Worm (Caenorhabditis elegans) whole organism, L4 larva: ENCODE measurements around the gene myrf-2.
A peak's percentile ranks its signal among the peaks of the same experiment; 100 is the strongest.

ENCODE experiments used
- F26F4.8 ChIP-seq: fragments of 200-800 bp; sonication (Bioruptor generic); conservative IDR thresholded peaks from 2 replicates; pipeline ENCODE4 v1.3.6; 2022; ENCODE audit warnings: missing genetic modification characterization, missing compliant biosample characterization
- F44E2.7 ChIP-seq: fragments of 200-800 bp; sonication (Bioruptor generic); IDR thresholded peaks from 2 replicates; pipeline ENCODE4 v2.1.2; 2022; ENCODE audit warnings: missing genetic modification characterization, missing compliant biosample characterization
- T20F7.1 ChIP-seq: fragments of 200-800 bp; sonication (Bioruptor generic); optimal IDR thresholded peaks from 2 replicates; lab custom pipeline; 2018; ENCODE audit warnings: mild to moderate bottlenecking, missing genetic modification characterization, missing compliant biosample characterization
- ZK337.2 ChIP-seq: fragments of 200-800 bp; sonication (Bioruptor generic); IDR thresholded peaks from 2 replicates; pipeline ENCODE4 v1.3.6; 2022; ENCODE audit warnings: missing genetic modification reagents, missing genetic modification characterization, missing compliant biosample characterization
- ZK546.5 ChIP-seq, 2 experiments: sonication (generic microtip); optimal IDR thresholded peaks; 2 replicates each; lab custom pipeline; 2017; ENCODE audit warnings: missing biosample characterization in 2 of 2, missing genetic modification characterization in 2 of 2
- aha-1 ChIP-seq: fragments of 150-350 bp; peaks from one replicate; lab custom pipeline; 2014; ENCODE audit warnings: missing biosample characterization, missing genetic modification characterization
- aly-2 ChIP-seq: sonication (generic microtip); optimal IDR thresholded peaks from 2 replicates; lab custom pipeline; 2018; ENCODE audit warnings: missing biosample characterization, missing genetic modification characterization
- ceh-44 ChIP-seq: fragments of 200-800 bp; sonication (Bioruptor generic); IDR thresholded peaks from 2 replicates; pipeline ENCODE4 v1.3.6; 2022; ENCODE audit warnings: missing genetic modification reagents, missing genetic modification characterization, missing compliant biosample characterization
- ctbp-1 ChIP-seq: fragments of 200-800 bp; sonication (Bioruptor generic); IDR thresholded peaks from 2 replicates; pipeline ENCODE4 v1.3.6; 2022; ENCODE audit warnings: missing genetic modification reagents, missing genetic modification characterization, missing compliant biosample characterization
- daf-8 ChIP-seq: fragments of 200-800 bp; sonication (Bioruptor generic); IDR thresholded peaks from 2 replicates; pipeline ENCODE4 v1.3.6; 2022; ENCODE audit warnings: missing genetic modification characterization, missing compliant biosample characterization
- dmd-6 ChIP-seq: fragments of 200-800 bp; sonication (Bioruptor generic); IDR thresholded peaks from 2 replicates; pipeline ENCODE4 v1.3.6; 2022; ENCODE audit warnings: missing genetic modification reagents, missing genetic modification characterization, missing compliant biosample characterization
- dpl-1 ChIP-seq: fragments of 150-350 bp; optimal IDR thresholded peaks from 2 replicates; lab custom pipeline; 2014; ENCODE audit warnings: missing biosample characterization, missing genetic modification reagents, missing genetic modification characterization
- egl-27 ChIP-seq: sonication (generic microtip); optimal IDR thresholded peaks from 3 replicates; lab custom pipeline; 2017; ENCODE audit warnings: missing biosample characterization, missing genetic modification reagents, missing genetic modification characterization
- gei-8 ChIP-seq: fragments of 200-800 bp; sonication (Bioruptor generic); optimal IDR thresholded peaks from 2 replicates; lab custom pipeline; 2018; ENCODE audit warnings: mild to moderate bottlenecking, missing genetic modification characterization, missing compliant biosample characterization
- hlh-11 ChIP-seq: fragments of 200-800 bp; sonication (Bioruptor generic); optimal IDR thresholded peaks from 2 replicates; lab custom pipeline; 2018; ENCODE audit warnings: mild to moderate bottlenecking, missing genetic modification characterization, missing compliant biosample characterization
- jun-1 ChIP-seq: fragments of 150-350 bp; optimal IDR thresholded peaks from 2 replicates; lab custom pipeline; 2014; ENCODE audit warnings: missing biosample characterization, missing genetic modification reagents, missing genetic modification characterization
- lim-7 ChIP-seq: fragments of 200-800 bp; sonication (Bioruptor generic); IDR thresholded peaks from 2 replicates; pipeline ENCODE4 v1.3.6; 2022; ENCODE audit warnings: missing genetic modification characterization, missing compliant biosample characterization
- lin-1 ChIP-seq: fragments of 200-800 bp; sonication (Bioruptor generic); IDR thresholded peaks from 2 replicates; pipeline ENCODE4 v1.3.6; 2022; ENCODE audit warnings: missing genetic modification reagents, missing genetic modification characterization, missing compliant biosample characterization
- lin-38 ChIP-seq: fragments of 200-800 bp; sonication (Bioruptor generic); IDR thresholded peaks from 2 replicates; pipeline ENCODE4 v1.3.6; 2022; ENCODE audit warnings: missing genetic modification reagents, missing genetic modification characterization, missing compliant biosample characterization
- lin-39 ChIP-seq: fragments of 150-350 bp; optimal IDR thresholded peaks from 2 replicates; lab custom pipeline; 2014; ENCODE audit warnings: missing biosample characterization, missing genetic modification reagents, missing genetic modification characterization
- madf-9 ChIP-seq: fragments of 200-800 bp; sonication (Bioruptor generic); conservative IDR thresholded peaks from 2 replicates; pipeline ENCODE4 v1.3.6; 2022; ENCODE audit warnings: missing genetic modification reagents, missing genetic modification characterization, missing compliant biosample characterization
- mdl-1 ChIP-seq, 2 experiments: fragments of 150-350 bp in 1 of 2; sonication (generic microtip) in 1 of 2; optimal IDR thresholded peaks; 2 replicates each; lab custom pipeline; 2014 to 2017; ENCODE audit warnings: missing biosample characterization in 2 of 2, missing genetic modification characterization in 2 of 2
- mep-1 ChIP-seq: fragments of 150-350 bp; sonication (generic microtip); optimal IDR thresholded peaks from 3 replicates; lab custom pipeline; 2014; ENCODE audit warnings: missing biosample characterization, missing genetic modification characterization
- mes-2 ChIP-seq: sonication (generic microtip); optimal IDR thresholded peaks from 2 replicates; lab custom pipeline; 2016; ENCODE audit warnings: missing genotype, mild to moderate bottlenecking, missing genetic modification characterization, missing compliant biosample characterization; ENCODE audit not compliant: poor library complexity, severe bottlenecking
- mxl-2 ChIP-seq: fragments of 200-800 bp; sonication (Bioruptor generic); conservative IDR thresholded peaks from 2 replicates; pipeline ENCODE4 v1.3.6; 2022; ENCODE audit warnings: missing genetic modification reagents, missing genetic modification characterization, missing compliant biosample characterization
- mxl-3 ChIP-seq: fragments of 200-800 bp; sonication (Bioruptor generic); optimal IDR thresholded peaks from 2 replicates; lab custom pipeline; 2018; ENCODE audit warnings: mild to moderate bottlenecking, missing genetic modification characterization, missing compliant biosample characterization
- nhr-102 ChIP-seq: sonication (generic microtip); optimal IDR thresholded peaks from 2 replicates; lab custom pipeline; 2016; ENCODE audit warnings: mild to moderate bottlenecking, missing genetic modification characterization, moderate library complexity, missing compliant biosample characterization
- nhr-111 ChIP-seq: fragments of 200-800 bp; sonication (Bioruptor generic); optimal IDR thresholded peaks from 2 replicates; lab custom pipeline; 2018; ENCODE audit warnings: mild to moderate bottlenecking, missing genetic modification characterization, missing compliant biosample characterization
- nhr-28 ChIP-seq: fragments of 150-350 bp; optimal IDR thresholded peaks from 2 replicates; lab custom pipeline; 2014; ENCODE audit warnings: missing biosample characterization, missing genetic modification characterization
- nhr-41 ChIP-seq: fragments of 200-800 bp; sonication (Bioruptor generic); IDR thresholded peaks from 2 replicates; pipeline ENCODE4 v1.3.6; 2022; ENCODE audit warnings: missing genetic modification reagents, missing genetic modification characterization, missing compliant biosample characterization
- nhr-42 ChIP-seq: fragments of 200-800 bp; sonication (Bioruptor generic); IDR thresholded peaks from 2 replicates; pipeline ENCODE4 v1.3.6; 2022; ENCODE audit warnings: missing genetic modification characterization, missing compliant biosample characterization
- nhr-48 ChIP-seq: sonication (generic microtip); optimal IDR thresholded peaks from 2 replicates; lab custom pipeline; 2016; ENCODE audit warnings: mild to moderate bottlenecking, missing genetic modification characterization, missing compliant biosample characterization
- nhr-6 ChIP-seq: fragments of 150-350 bp; optimal IDR thresholded peaks from 2 replicates; lab custom pipeline; 2014; ENCODE audit warnings: missing biosample characterization, missing genetic modification characterization
- nhr-76 ChIP-seq: fragments of 150-350 bp; optimal IDR thresholded peaks from 2 replicates; lab custom pipeline; 2014; ENCODE audit warnings: missing biosample characterization, missing genetic modification characterization
- saeg-2 ChIP-seq: fragments of 200-800 bp; sonication (Bioruptor generic); IDR thresholded peaks from 2 replicates; pipeline ENCODE4 v1.3.6; 2022; ENCODE audit warnings: missing genetic modification reagents, missing genetic modification characterization, missing compliant biosample characterization
- spr-1 ChIP-seq: sonication (generic microtip); optimal IDR thresholded peaks from 2 replicates; lab custom pipeline; 2016; ENCODE audit warnings: mild to moderate bottlenecking, missing genetic modification characterization, missing compliant biosample characterization
- spr-3 ChIP-seq: fragments of 200-800 bp; sonication (Bioruptor generic); optimal IDR thresholded peaks from 2 replicates; lab custom pipeline; 2018; ENCODE audit warnings: mild to moderate bottlenecking, missing genetic modification characterization, missing compliant biosample characterization
- unc-130 ChIP-seq: sonication (generic microtip); optimal IDR thresholded peaks from 2 replicates; lab custom pipeline; 2016; ENCODE audit warnings: missing genetic modification reagents, missing genetic modification characterization, missing compliant biosample characterization
- unc-39 ChIP-seq: sonication (generic microtip); optimal IDR thresholded peaks from 2 replicates; lab custom pipeline; 2017; ENCODE audit warnings: missing biosample characterization, missing genetic modification characterization
- unc-62 ChIP-seq, 3 experiments: fragments of 150-350 bp in 1 of 3; sonication (generic microtip); optimal IDR thresholded peaks in 2 of 3; peaks in 1 of 3; 1 replicate in 1 of 3; 2 replicates in 2 of 3; lab custom pipeline; 2014 to 2017; ENCODE audit warnings: missing biosample characterization in 3 of 3, missing genetic modification characterization in 3 of 3, missing genetic modification reagents in 3 of 3, missing genotype in 1 of 3
- zag-1 ChIP-seq: fragments of 150-350 bp; optimal IDR thresholded peaks from 2 replicates; lab custom pipeline; 2014; ENCODE audit warnings: missing biosample characterization, missing genetic modification characterization

The myrf-2 gene

ce11 chrX:10194327-10195096, at the start of gene myrf-2:
TSS of gene myrf-2 (minus strand) at chrX:10194377.
- TF ChIP-seq dmd-6 (GFP tag; lab: Robert Waterston, UW), result no peak
- TF ChIP-seq madf-9, result no peak
- no peak for TF ChIP-seq nhr-41 (GFP tag; lab: Robert Waterston, UW)
- no peak for TF ChIP-seq F26F4.8 (GFP tag; lab: Robert Waterston, UW)
- TF ChIP-seq zag-1, result no peak
- TF ChIP-seq spr-3 (GFP tag; lab: Kevin White, UChicago), result no peak
- no peak for TF ChIP-seq spr-1
- TF ChIP-seq ctbp-1, result no peak
- TF ChIP-seq nhr-76 (tag; lab: Kevin White, UChicago), result no peak
- TF ChIP-seq lin-38 (GFP tag; lab: Robert Waterston, UW), result no peak
- TF ChIP-seq unc-62 (GFP tag; optimal IDR thresholded peaks at IDR 0.05 in 1 of 2; lab: Kevin White, UChicago), result peak in 1 of 2 experiments; percentile 52
- TF ChIP-seq unc-62 (tag; optimal IDR thresholded peaks at IDR 0.05; lab: Kevin White, UChicago), result no peak
- no peak for TF ChIP-seq nhr-102
- no peak for TF ChIP-seq aly-2 (tag; lab: Kevin White, UChicago)
- TF ChIP-seq nhr-48 (tag; lab: Kevin White, UChicago), result peak; percentile 20
- TF ChIP-seq mes-2 (tag; lab: Kevin White, UChicago), result no peak
- TF ChIP-seq nhr-42 (GFP tag; lab: Robert Waterston, UW), result no peak
- no peak for TF ChIP-seq ceh-44
- TF ChIP-seq saeg-2 (GFP tag; lab: Robert Waterston, UW), result no peak
- no peak for TF ChIP-seq aha-1 (tag; lab: Kevin White, UChicago)
- TF ChIP-seq unc-130 (GFP tag; lab: Kevin White, UChicago), result no peak
- TF ChIP-seq ZK337.2 (GFP tag; lab: Robert Waterston, UW), result no peak
- TF ChIP-seq ZK546.5 (tag; optimal IDR thresholded peaks at IDR 0.05; lab: Kevin White, UChicago), result no peak
- peak in 1 of 2 experiments; percentile 36 for TF ChIP-seq mdl-1 (tag; optimal IDR thresholded peaks at IDR 0.05; lab: Kevin White, UChicago)
- TF ChIP-seq T20F7.1 (GFP tag; lab: Kevin White, UChicago), result no peak
- TF ChIP-seq lin-39 (tag; lab: Kevin White, UChicago), result no peak
- TF ChIP-seq mxl-3 (GFP tag; lab: Kevin White, UChicago), result peak; percentile 58
- no peak for TF ChIP-seq egl-27 (tag; lab: Kevin White, UChicago)
- TF ChIP-seq jun-1 (tag; lab: Kevin White, UChicago), result no peak
- no peak for TF ChIP-seq lim-7 (GFP tag; lab: Robert Waterston, UW)
- TF ChIP-seq nhr-28, result peak; percentile 48
- TF ChIP-seq mxl-2 (GFP tag; lab: Robert Waterston, UW), result no peak
- TF ChIP-seq F44E2.7 (GFP tag; lab: Robert Waterston, UW), result no peak
- no peak for TF ChIP-seq gei-8 (GFP tag; lab: Kevin White, UChicago)
- no peak for TF ChIP-seq unc-39 (tag; lab: Kevin White, UChicago)
- TF ChIP-seq dpl-1 (GFP tag; lab: Kevin White, UChicago), result no peak
- peak; percentile 9 for TF ChIP-seq mep-1 (tag; lab: Kevin White, UChicago)
- peak; percentile 58 for TF ChIP-seq hlh-11
- no peak for TF ChIP-seq daf-8 (GFP tag; lab: Robert Waterston, UW)
- TF ChIP-seq nhr-111 (GFP tag; lab: Kevin White, UChicago), result no peak
- no peak for TF ChIP-seq lin-1 (GFP tag; lab: Robert Waterston, UW)
- TF ChIP-seq nhr-6 (tag; lab: Kevin White, UChicago), result no peak
